Fruit fly (Drosophila melanogaster): ENCODE data around the gene mld.
A peak's percentile ranks its signal among the peaks of the same experiment; 100 is the strongest.

Gene mld

dm6 chr3R:24595330-24596114, 10.1 kb downstream of the mld start:
- no peak for TF ChIP-seq Ets96B (tag; optimal IDR thresholded peaks at IDR 0.05)
- TF ChIP-seq CG1621 (tag; optimal IDR thresholded peaks at IDR 0.05), result no peak
- no peak for TF ChIP-seq Hr4 (GFP tag; optimal IDR thresholded peaks at IDR 0.05)
- TF ChIP-seq CG8319 (GFP tag; optimal IDR thresholded peaks at IDR 0.05), result no peak
- peak; percentile 4 for TF ChIP-seq fd85E (GFP tag; optimal IDR thresholded peaks at IDR 0.05)
- TF ChIP-seq Sox14 (GFP tag; optimal IDR thresholded peaks at IDR 0.05), result no peak
- no peak for TF ChIP-seq spab (GFP tag; optimal IDR thresholded peaks at IDR 0.05)
- TF ChIP-seq Gug (GFP tag; IDR thresholded peaks at IDR 0.05), result no peak
- no peak for TF ChIP-seq Met (GFP tag; optimal IDR thresholded peaks at IDR 0.05)
- no peak for TF ChIP-seq acj6 (GFP tag; optimal IDR thresholded peaks at IDR 0.05)
- TF ChIP-seq CG3032 (tag; optimal IDR thresholded peaks at IDR 0.05), result no peak
- TF ChIP-seq CG32006 (GFP tag; optimal IDR thresholded peaks at IDR 0.05), result no peak
- no peak for TF ChIP-seq Lpt (GFP tag; optimal IDR thresholded peaks at IDR 0.05)
- TF ChIP-seq CG11902 (GFP tag; optimal IDR thresholded peaks at IDR 0.05), result no peak
- TF ChIP-seq Eip78C (GFP tag), result peak; percentile 66
- no peak for TF ChIP-seq CG6854 (GFP tag; optimal IDR thresholded peaks at IDR 0.05)
- TF ChIP-seq Hr39 (GFP tag; optimal IDR thresholded peaks at IDR 0.05), result no peak
- no peak for TF ChIP-seq topi (GFP tag; optimal IDR thresholded peaks at IDR 0.05)
- peak; percentile 15 to 53 for TF ChIP-seq ss (GFP tag; optimal IDR thresholded peaks at IDR 0.05)
- no peak for TF ChIP-seq CG10669 (GFP tag; optimal IDR thresholded peaks at IDR 0.05)
- TF ChIP-seq CG7368 (GFP tag; optimal IDR thresholded peaks at IDR 0.05), result no peak
- peak; percentile 14 for TF ChIP-seq CG6808 (GFP tag; optimal IDR thresholded peaks at IDR 0.05)
- TF ChIP-seq CG3919 (GFP tag; optimal IDR thresholded peaks at IDR 0.05), result no peak
- TF ChIP-seq CG9139 (GFP tag; optimal IDR thresholded peaks at IDR 0.05), result no peak
- no peak for TF ChIP-seq achi (GFP tag; optimal IDR thresholded peaks at IDR 0.05)
- 0 out of 3 replicates have a peak, but pooled peaks have one; percentile 29 for TF ChIP-seq eg (GFP tag; IDR thresholded peaks at IDR 0.05)
- TF ChIP-seq Sox15 (GFP tag; optimal IDR thresholded peaks at IDR 0.05), result no peak
- no peak for TF ChIP-seq CG31627 (GFP tag; optimal IDR thresholded peaks at IDR 0.05)
- no peak for TF ChIP-seq fd59A (GFP tag; optimal IDR thresholded peaks at IDR 0.05)
- no peak for TF ChIP-seq net (GFP tag; optimal IDR thresholded peaks at IDR 0.05)
- no peak for TF ChIP-seq CG4318 (GFP tag; optimal IDR thresholded peaks at IDR 0.05)
- no peak for TF ChIP-seq Ets21C (GFP tag; optimal IDR thresholded peaks at IDR 0.05)
- TF ChIP-seq cyc (GFP tag; optimal IDR thresholded peaks at IDR 0.05), result no peak
- no peak for TF ChIP-seq CG8119 (GFP tag; IDR thresholded peaks at IDR 0.05)
- TF ChIP-seq Blimp-1 (GFP tag; optimal IDR thresholded peaks at IDR 0.05), result no peak
- TF ChIP-seq vri (GFP tag; optimal IDR thresholded peaks at IDR 0.05), result no peak
- TF ChIP-seq lz (GFP tag; optimal IDR thresholded peaks at IDR 0.05), result no peak
- no peak for TF ChIP-seq dsx (GFP tag; optimal IDR thresholded peaks at IDR 0.05; ENCODE audit: poor library complexity, severe bottlenecking)
- no peak for TF ChIP-seq CG10631 (GFP tag; optimal IDR thresholded peaks at IDR 0.05)

dm6 chr3R:24596881-24597280, 11.4 kb downstream of the mld start:
- no peak for TF ChIP-seq CG11294 (GFP tag; IDR thresholded peaks at IDR 0.05)
- TF ChIP-seq CG9139 (GFP tag; optimal IDR thresholded peaks at IDR 0.05), result no peak
- TF ChIP-seq CG15336 (GFP tag; IDR thresholded peaks at IDR 0.05), result no peak
- TF ChIP-seq CG31627 (GFP tag; optimal IDR thresholded peaks at IDR 0.05), result no peak
- TF ChIP-seq OdsH (GFP tag; optimal IDR thresholded peaks at IDR 0.05), result no peak
- TF ChIP-seq pdm3 (GFP tag; optimal IDR thresholded peaks at IDR 0.05), result no peak
- TF ChIP-seq CG6163 (GFP tag; IDR thresholded peaks at IDR 0.05), result no peak
- TF ChIP-seq CG10669 (GFP tag; optimal IDR thresholded peaks at IDR 0.05), result no peak
- TF ChIP-seq vri (GFP tag; optimal IDR thresholded peaks at IDR 0.05), result peak; percentile 41

Data from whole organism, prepupa.